Worm (Caenorhabditis elegans) whole organism, late embryonic: Measurements from ENCODE around the gene zmp-3.

Experiments
- Y22D7AL.16 ChIP-seq: sonication (generic microtip); optimal IDR thresholded peaks from 2 replicates; lab custom pipeline; 2016; ENCODE audit warnings: missing genetic modification characterization, missing compliant biosample characterization
- hlh-15 ChIP-seq: sonication (generic microtip); optimal IDR thresholded peaks from 2 replicates; lab custom pipeline; 2016; ENCODE audit warnings: missing genetic modification characterization, missing compliant biosample characterization
- hlh-8 ChIP-seq: sonication (generic microtip); optimal IDR thresholded peaks from 2 replicates; lab custom pipeline; 2016; ENCODE audit warnings: missing genotype, missing genetic modification characterization, missing compliant biosample characterization
- pag-3 ChIP-seq: sonication (generic microtip); optimal IDR thresholded peaks from 2 replicates; lab custom pipeline; 2016; ENCODE audit warnings: missing compliant biosample characterization, missing genetic modification characterization, borderline replicate concordance
- pat-9 ChIP-seq: fragments of 200-800 bp; sonication (Bioruptor generic); optimal IDR thresholded peaks from 2 replicates; lab custom pipeline; 2018; ENCODE audit warnings: mild to moderate bottlenecking, missing genetic modification characterization, moderate library complexity, missing compliant biosample characterization
- pha-4 ChIP-seq: fragments of 150-350 bp; optimal IDR thresholded peaks from 2 replicates; lab custom pipeline; 2018; ENCODE audit warnings: missing biosample characterization, missing genetic modification reagents, missing genetic modification characterization
- sox-2 ChIP-seq: fragments of 200-800 bp; sonication (Bioruptor generic); IDR thresholded peaks from 2 replicates; pipeline ENCODE4 v1.3.6; 2022; ENCODE audit warnings: missing genetic modification reagents, missing genetic modification characterization, missing compliant biosample characterization
- sox-4 ChIP-seq: sonication (generic microtip); optimal IDR thresholded peaks from 2 replicates; lab custom pipeline; 2017; ENCODE audit warnings: mild to moderate bottlenecking, missing genetic modification characterization, inconsistent platforms, missing compliant biosample characterization

ce11 chrV:2927553-2927952, 18.1 kb upstream of the zmp-3 start, which contains the start of gene C31B8.12:
- TF ChIP-seq pat-9 (tag; lab: Kevin White, UChicago) (no peak), pag-3 (tag; lab: Kevin White, UChicago) (no peak), pha-4 (tag; lab: Kevin White, UChicago) (no peak), hlh-8 (tag; lab: Kevin White, UChicago) (no peak), sox-4 (tag; lab: Kevin White, UChicago) (no peak), Y22D7AL.16 (tag; lab: Kevin White, UChicago) (no peak), sox-2 (GFP tag; lab: Robert Waterston, UW) (no peak), hlh-15 (tag; lab: Kevin White, UChicago) (no peak)
